Worm (Caenorhabditis elegans) whole organism, L1 larva: ENCODE data around the gene F31D4.2.

ENCODE experiments used
- aly-2 ChIP-seq: fragments of 150-350 bp; optimal IDR thresholded peaks from 2 replicates; lab custom pipeline; 2014; ENCODE audit warnings: missing biosample characterization, missing genetic modification characterization
- grh-1 ChIP-seq: fragments of 200-800 bp; sonication (Bioruptor generic); IDR thresholded peaks from 2 replicates; pipeline ENCODE4 v1.3.6; 2022; ENCODE audit warnings: missing genetic modification reagents, missing genetic modification characterization, missing compliant biosample characterization
- jun-1 ChIP-seq: fragments of 150-350 bp; optimal IDR thresholded peaks from 2 replicates; lab custom pipeline; 2014; ENCODE audit warnings: missing biosample characterization, missing genetic modification reagents, missing genetic modification characterization
- lir-3 ChIP-seq: sonication (generic microtip); optimal IDR thresholded peaks from 2 replicates; lab custom pipeline; 2016; ENCODE audit warnings: mild to moderate bottlenecking, missing genetic modification characterization, moderate library complexity, missing compliant biosample characterization; ENCODE audit not compliant: poor library complexity
- nhr-12 ChIP-seq: sonication (generic microtip); optimal IDR thresholded peaks from 2 replicates; lab custom pipeline; 2017; ENCODE audit warnings: missing biosample characterization, missing genetic modification characterization
- nhr-237 ChIP-seq: fragments of 150-350 bp; optimal IDR thresholded peaks from 2 replicates; lab custom pipeline; 2014; ENCODE audit warnings: missing biosample characterization, missing genetic modification characterization
- pqm-1 ChIP-seq: sonication (generic microtip); optimal IDR thresholded peaks from 3 replicates; lab custom pipeline; 2017; ENCODE audit warnings: missing biosample characterization, missing genetic modification characterization
- skn-1 ChIP-seq: fragments of 150-350 bp; optimal IDR thresholded peaks from 2 replicates; lab custom pipeline; 2014; ENCODE audit warnings: missing biosample characterization, missing genetic modification characterization
- zip-4 ChIP-seq: fragments of 200-800 bp; sonication (Bioruptor generic); optimal IDR thresholded peaks from 2 replicates; lab custom pipeline; 2018; ENCODE audit warnings: mild to moderate bottlenecking, missing genetic modification characterization, moderate library complexity, missing compliant biosample characterization
- ztf-4 ChIP-seq: fragments of 150-350 bp; optimal IDR thresholded peaks from 2 replicates; lab custom pipeline; 2014; ENCODE audit warnings: missing biosample characterization, missing genetic modification characterization

DNA sequence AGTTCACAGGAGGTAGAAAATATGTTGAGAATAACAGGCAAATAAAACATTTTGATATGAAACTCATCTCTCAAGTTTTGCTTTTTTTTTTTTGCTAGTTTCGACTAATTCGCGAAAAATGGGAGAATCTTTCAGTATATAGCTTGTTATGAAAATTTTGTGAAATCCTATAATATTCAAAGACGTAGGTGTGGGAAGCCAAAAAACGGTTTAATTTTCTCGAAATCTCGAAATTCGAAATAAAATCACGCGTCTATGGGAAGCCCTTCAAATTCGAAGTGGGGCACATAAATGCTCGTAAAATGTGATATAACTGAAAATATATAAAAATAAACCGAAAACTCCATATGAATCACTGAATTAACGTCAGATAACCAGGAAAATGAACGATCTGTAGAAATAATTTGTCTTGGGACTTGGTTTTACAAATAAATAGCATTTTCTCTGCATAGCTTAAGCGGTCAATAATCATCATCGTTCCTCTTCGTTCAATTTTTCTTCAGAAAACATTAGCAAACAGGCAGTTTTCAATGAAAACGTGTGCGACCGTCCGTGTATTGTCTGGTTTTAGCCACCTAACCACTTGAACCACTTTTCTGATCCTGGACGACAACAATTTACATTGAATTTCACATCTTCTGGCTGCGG, 20.3 kb downstream of the F31D4.2 start, which contains the start of the genes gcy-22 and grl-14:
- TF ChIP-seq skn-1 (no peak), zip-4 (no peak), ztf-4 (no peak), aly-2 (tag; lab: Kevin White, UChicago) (no peak), nhr-237 (tag; lab: Kevin White, UChicago) (no peak), lir-3 (no peak), jun-1 (tag; lab: Kevin White, UChicago) (no peak), nhr-12 (tag; lab: Kevin White, UChicago) (no peak), pqm-1 (tag; lab: Kevin White, UChicago) (no peak), grh-1 (no peak)
